Worm (Caenorhabditis elegans): ENCODE results near the gene Y49F6A.11.

DNA sequence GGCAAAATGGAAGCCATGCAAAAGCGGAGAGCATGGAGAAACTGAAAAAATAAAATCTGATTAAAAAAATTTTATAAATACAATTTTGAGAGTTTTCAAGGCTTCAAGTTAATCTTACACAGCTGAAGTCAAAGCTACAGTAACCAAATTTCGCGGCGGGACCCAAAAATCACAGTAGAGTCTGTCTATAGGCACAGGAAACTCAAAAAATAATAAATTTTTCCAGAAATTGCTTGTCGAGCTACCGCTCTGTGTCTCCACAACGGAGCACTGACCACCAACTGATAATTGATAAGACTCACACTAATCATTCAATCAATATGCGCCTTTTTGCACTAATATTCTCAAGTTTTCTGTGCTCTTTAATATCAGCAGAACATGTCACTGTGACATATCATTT lies 48.3 kb downstream of the Y49F6A.11 start, which contains the start of gene W10G11.19:
- TF ChIP-seq cog-1 (tag; optimal IDR thresholded peaks at IDR 0.05) (no peak), ztf-23 (GFP tag; IDR thresholded peaks at IDR 0.05) (no peak), flt-1 (GFP tag; IDR thresholded peaks at IDR 0.05) (no peak), med-1 (GFP tag; optimal IDR thresholded peaks at IDR 0.05; ENCODE audit: insufficient read depth) (no peak), ref-1 (GFP tag; conservative IDR thresholded peaks at IDR 0.05) (no peak)
